Fruit fly (Drosophila melanogaster): ENCODE measurements around the gene Cpr76Bc.
A peak's percentile ranks its signal among the peaks of the same experiment; 100 is the strongest.

The Cpr76Bc gene

DNA sequence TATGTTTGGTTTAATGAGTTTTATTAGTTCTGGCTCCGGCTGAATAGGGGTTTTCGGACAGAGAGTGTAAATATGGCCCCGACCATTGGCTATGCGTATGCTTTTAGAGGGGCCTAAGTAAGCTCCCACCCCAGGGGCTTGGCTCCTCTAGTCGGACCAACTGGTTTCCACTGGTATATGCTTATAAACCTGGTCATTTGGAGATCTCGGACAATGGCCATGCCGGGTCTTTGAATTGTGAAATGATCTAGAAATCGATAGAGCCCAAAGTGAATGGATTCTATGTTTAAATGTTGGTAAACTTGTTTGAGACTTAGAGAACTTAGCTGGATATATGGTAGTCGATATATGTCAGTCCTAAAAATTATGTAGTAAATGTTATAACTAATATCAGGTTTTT lies 37.9 kb downstream of the Cpr76Bc start:
- no peak for TF ChIP-seq cic (GFP tag; optimal IDR thresholded peaks at IDR 0.05)
- no peak for TF ChIP-seq CG11617 (GFP tag; optimal IDR thresholded peaks at IDR 0.05)
- TF ChIP-seq cnc (optimal IDR thresholded peaks at IDR 0.05), result no peak
- no peak for TF ChIP-seq CG5204 (GFP tag; optimal IDR thresholded peaks at IDR 0.05)
- TF ChIP-seq CG1620 (GFP tag; optimal IDR thresholded peaks at IDR 0.05), result no peak
- no peak for TF ChIP-seq pad (GFP tag; optimal IDR thresholded peaks at IDR 0.05)
- no peak for TF ChIP-seq Crg-1 (GFP tag; optimal IDR thresholded peaks at IDR 0.05)
- TF ChIP-seq kay (GFP tag; ENCODE audit: borderline replicate concordance), result no peak
- TF ChIP-seq Clk (GFP tag; optimal IDR thresholded peaks at IDR 0.05), result no peak
- TF ChIP-seq CG7101 (tag; optimal IDR thresholded peaks at IDR 0.05), result no peak
- no peak for TF ChIP-seq Mnt (GFP tag; optimal IDR thresholded peaks at IDR 0.05)
- no peak for TF ChIP-seq Hr96 (GFP tag; optimal IDR thresholded peaks at IDR 0.05)
- TF ChIP-seq CG14711 (tag; optimal IDR thresholded peaks at IDR 0.05), result no peak
- TF ChIP-seq CG7045 (GFP tag; optimal IDR thresholded peaks at IDR 0.05), result no peak
- TF ChIP-seq CG12768 (GFP tag; optimal IDR thresholded peaks at IDR 0.05), result no peak
- TF ChIP-seq ovo (GFP tag; optimal IDR thresholded peaks at IDR 0.05), result no peak
- TF ChIP-seq bab1 (GFP tag; optimal IDR thresholded peaks at IDR 0.05), result no peak
- TF ChIP-seq CG33017 (tag; optimal IDR thresholded peaks at IDR 0.05), result no peak
- no peak for TF ChIP-seq tj (GFP tag; optimal IDR thresholded peaks at IDR 0.05)

dm6 chr3L:19559171-19559570 lies 38.4 kb downstream of the Cpr76Bc start:
- TF ChIP-seq Clk (GFP tag; optimal IDR thresholded peaks at IDR 0.05) (no peak), CG7045 (GFP tag; optimal IDR thresholded peaks at IDR 0.05) (no peak), CG33017 (tag; optimal IDR thresholded peaks at IDR 0.05) (no peak), CG11617 (GFP tag; optimal IDR thresholded peaks at IDR 0.05) (no peak), CG5204 (GFP tag; optimal IDR thresholded peaks at IDR 0.05) (no peak), Mnt (GFP tag; optimal IDR thresholded peaks at IDR 0.05) (no peak), CG7101 (tag; optimal IDR thresholded peaks at IDR 0.05) (no peak), kay (GFP tag; ENCODE audit: borderline replicate concordance) (no peak), pad (GFP tag; optimal IDR thresholded peaks at IDR 0.05) (no peak)

- TF ChIP-seq Clk (GFP tag; optimal IDR thresholded peaks at IDR 0.05) (no peak), cic (GFP tag; optimal IDR thresholded peaks at IDR 0.05) (no peak), ovo (GFP tag; optimal IDR thresholded peaks at IDR 0.05) (no peak), kay (GFP tag; ENCODE audit: borderline replicate concordance) (no peak), CG7045 (GFP tag; optimal IDR thresholded peaks at IDR 0.05) (no peak), CG11617 (GFP tag; optimal IDR thresholded peaks at IDR 0.05) (no peak), CG12768 (GFP tag; optimal IDR thresholded peaks at IDR 0.05) (no peak), tj (GFP tag; optimal IDR thresholded peaks at IDR 0.05) (no peak), Hr96 (GFP tag; optimal IDR thresholded peaks at IDR 0.05) (no peak), toe (GFP tag; optimal IDR thresholded peaks at IDR 0.05) (no peak), CG14711 (tag; optimal IDR thresholded peaks at IDR 0.05) (no peak)
Measured at dm6 chr3L:19560005-19560694, 39.4 kb downstream of the Cpr76Bc start.

dm6 chr3L:19560695-19561246 lies 40.0 kb downstream of the Cpr76Bc start:
- TF ChIP-seq toe (GFP tag; optimal IDR thresholded peaks at IDR 0.05), result no peak
- no peak for TF ChIP-seq bab1 (GFP tag; optimal IDR thresholded peaks at IDR 0.05)
- no peak for TF ChIP-seq tj (GFP tag; optimal IDR thresholded peaks at IDR 0.05)
- TF ChIP-seq CG7045 (GFP tag; optimal IDR thresholded peaks at IDR 0.05), result peak; percentile 57
- TF ChIP-seq Clk (GFP tag; optimal IDR thresholded peaks at IDR 0.05), result no peak
- TF ChIP-seq CG5204 (GFP tag; optimal IDR thresholded peaks at IDR 0.05), result peak; percentile 50
- no peak for TF ChIP-seq kay (GFP tag; ENCODE audit: borderline replicate concordance)
- no peak for TF ChIP-seq CG12768 (GFP tag; optimal IDR thresholded peaks at IDR 0.05)
- no peak for TF ChIP-seq cnc (optimal IDR thresholded peaks at IDR 0.05)
- no peak for TF ChIP-seq Mnt (GFP tag; optimal IDR thresholded peaks at IDR 0.05)
- TF ChIP-seq CG1620 (GFP tag; optimal IDR thresholded peaks at IDR 0.05), result no peak
- TF ChIP-seq CG14711 (tag; optimal IDR thresholded peaks at IDR 0.05), result peak; percentile 28
- TF ChIP-seq CG11617 (GFP tag; optimal IDR thresholded peaks at IDR 0.05), result no peak
- TF ChIP-seq CG7101 (tag; optimal IDR thresholded peaks at IDR 0.05), result peak; percentile 33
- TF ChIP-seq CG33017 (tag; optimal IDR thresholded peaks at IDR 0.05), result no peak
- TF ChIP-seq ovo (GFP tag; optimal IDR thresholded peaks at IDR 0.05), result no peak
- no peak for TF ChIP-seq pad (GFP tag; optimal IDR thresholded peaks at IDR 0.05)
- no peak for TF ChIP-seq Crg-1 (GFP tag; optimal IDR thresholded peaks at IDR 0.05)

DNA sequence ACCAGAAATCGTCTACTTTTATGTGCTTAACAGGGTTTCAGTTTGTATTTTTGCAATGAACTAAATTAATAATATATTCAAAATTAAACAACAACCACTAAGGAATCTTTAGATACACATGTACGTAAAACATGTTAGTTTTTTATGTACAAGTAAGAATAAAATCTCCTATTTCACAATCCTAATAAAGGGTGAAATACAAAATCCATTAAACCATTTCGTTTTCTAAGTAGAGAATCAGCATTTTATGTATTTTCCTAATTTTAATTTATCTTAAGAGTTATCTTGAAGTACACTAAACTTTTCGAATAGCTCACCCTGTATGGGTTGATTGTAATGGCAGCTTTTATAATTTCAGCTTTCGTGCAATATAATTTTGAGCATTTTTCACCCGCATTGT lies 41.0 kb downstream of the Cpr76Bc start:
- TF ChIP-seq Hr96 (GFP tag; optimal IDR thresholded peaks at IDR 0.05), result no peak
- TF ChIP-seq CG12768 (GFP tag; optimal IDR thresholded peaks at IDR 0.05), result no peak
- TF ChIP-seq CG7101 (tag; optimal IDR thresholded peaks at IDR 0.05), result no peak
- peak; percentile 25 for TF ChIP-seq CG5204 (GFP tag; optimal IDR thresholded peaks at IDR 0.05)

DNA sequence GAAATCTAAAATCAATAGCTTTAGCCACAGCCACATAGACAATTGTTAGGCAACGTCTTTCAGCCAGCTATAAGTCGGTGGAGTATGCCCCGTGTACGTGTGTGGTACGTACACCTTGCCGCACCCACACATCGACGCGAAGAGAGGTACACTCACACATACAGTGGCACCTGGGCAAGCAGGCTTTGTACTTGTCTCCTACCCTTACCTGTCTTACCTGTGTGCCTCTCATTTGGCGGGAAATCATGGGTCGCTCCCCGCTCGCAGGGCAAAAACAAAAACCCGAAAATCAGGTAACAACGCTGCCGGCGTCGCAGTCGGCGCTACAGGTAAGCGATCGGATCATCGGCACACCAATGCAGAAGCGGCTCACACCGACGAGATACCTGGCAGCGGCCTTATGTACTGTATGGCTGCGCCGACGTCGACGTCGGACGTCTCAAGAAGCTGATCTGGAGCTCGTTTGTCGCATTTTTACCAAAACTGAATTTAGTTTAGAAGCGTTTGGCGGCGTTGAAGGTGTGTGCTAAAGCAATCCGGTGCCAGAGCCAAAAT lies 41.5 kb downstream of the Cpr76Bc start:
- TF ChIP-seq bab1 (GFP tag; optimal IDR thresholded peaks at IDR 0.05), result no peak
- TF ChIP-seq ovo (GFP tag; optimal IDR thresholded peaks at IDR 0.05), result no peak
- TF ChIP-seq tj (GFP tag; optimal IDR thresholded peaks at IDR 0.05), result no peak
- no peak for TF ChIP-seq CG33017 (tag; optimal IDR thresholded peaks at IDR 0.05)
- no peak for TF ChIP-seq cic (GFP tag; optimal IDR thresholded peaks at IDR 0.05)
- no peak for TF ChIP-seq CG5204 (GFP tag; optimal IDR thresholded peaks at IDR 0.05)
- TF ChIP-seq CG14711 (tag; optimal IDR thresholded peaks at IDR 0.05), result no peak
- no peak for TF ChIP-seq Crg-1 (GFP tag; optimal IDR thresholded peaks at IDR 0.05)
